Worm (Caenorhabditis elegans): Measurements from ENCODE around the gene klp-19.

klp-19 gene

ce11 chrIII:13302578-13302977, 4.5 kb downstream of the klp-19 start (continued):
- peak; percentile 10 for TF ChIP-seq lin-54 (GFP tag; optimal IDR thresholded peaks at IDR 0.05)
- TF ChIP-seq him-1 (tag; optimal IDR thresholded peaks at IDR 0.05) = peak; percentile 14
- TF ChIP-seq hsf-1 (GFP tag; IDR thresholded peaks at IDR 0.05) = peak; percentile 13; the same call in 1 of the 2 replicates
- TF ChIP-seq lsl-1 (GFP tag; optimal IDR thresholded peaks at IDR 0.05) = peak; percentile 2
- TF ChIP-seq chd-7 (tag; optimal IDR thresholded peaks at IDR 0.05) = no peak
- TF ChIP-seq Y79H2A.3 (GFP tag; conservative IDR thresholded peaks at IDR 0.05) = peak; percentile 75; the same call in 1 of the 2 replicates
- TF ChIP-seq ztf-25 (GFP tag; IDR thresholded peaks at IDR 0.05) = 0 out of 2 replicates have a peak, but pooled peaks have one; percentile 23
- peak; percentile 6 for TF ChIP-seq tbp1 (GFP tag; optimal IDR thresholded peaks at IDR 0.05)
- TF ChIP-seq hrde-1 (tag; optimal IDR thresholded peaks at IDR 0.05; ENCODE audit: borderline replicate concordance) = peak; percentile 81

ce11 chrIII:13301983-13302382, 5.1 kb downstream of the klp-19 start:
- TF ChIP-seq ztf-18 (tag; optimal IDR thresholded peaks at IDR 0.05) (no peak), attf-6 (GFP tag; IDR thresholded peaks at IDR 0.05) (no peak), zfh-2 (GFP tag; conservative IDR thresholded peaks at IDR 0.05) (peak; percentile 69), sea-2 (GFP tag; IDR thresholded peaks at IDR 0.05) (no peak), ccch-3 (GFP tag; optimal IDR thresholded peaks at IDR 0.05) (no peak)

- TF ChIP-seq athp-1 (tag; optimal IDR thresholded peaks at IDR 0.05) = no peak
- no peak for TF ChIP-seq ceh-58 (GFP tag; IDR thresholded peaks at IDR 0.05)
- TF ChIP-seq lir-1 (GFP tag; conservative IDR thresholded peaks at IDR 0.05) = no peak
- no peak for TF ChIP-seq tbx-9 (tag; optimal IDR thresholded peaks at IDR 0.05; ENCODE audit: borderline replicate concordance)
- TF ChIP-seq D2030.7 (GFP tag; IDR thresholded peaks at IDR 0.05) = no peak
- peak; percentile 45 for TF ChIP-seq nhr-80 (tag; optimal IDR thresholded peaks at IDR 0.05)
- no peak for TF ChIP-seq madf-3 (GFP tag; IDR thresholded peaks at IDR 0.05)
- no peak for TF ChIP-seq attf-3 (GFP tag; conservative IDR thresholded peaks at IDR 0.05)
- TF ChIP-seq repo-1 (tag; optimal IDR thresholded peaks at IDR 0.05) = peak; percentile 58
- no peak for TF ChIP-seq ama-1 (optimal IDR thresholded peaks at IDR 0.05)
- TF ChIP-seq ama-1 (GFP tag; optimal IDR thresholded peaks at IDR 0.05) = no peak
- peak; percentile 39 for TF ChIP-seq dpff-1 (tag; optimal IDR thresholded peaks at IDR 0.05)
- no peak for TF ChIP-seq unc-62 (GFP tag; optimal IDR thresholded peaks at IDR 0.05)
- TF ChIP-seq C06A6.2 (GFP tag; conservative IDR thresholded peaks at IDR 0.05) = no peak
- TF ChIP-seq tlf-1 (GFP tag; optimal IDR thresholded peaks at IDR 0.05) = peak; percentile 37
- TF ChIP-seq nfyb-1 (GFP tag; IDR thresholded peaks at IDR 0.05) = 0 out of 2 replicates have a peak, but pooled peaks have one; percentile 6
- 0 out of 2 replicates have a peak, but pooled peaks have one; percentile 15 for TF ChIP-seq nfya-2 (GFP tag; IDR thresholded peaks at IDR 0.05)
- TF ChIP-seq mcd-1 (GFP tag; IDR thresholded peaks at IDR 0.05) = no peak
- TF ChIP-seq cebp-1 (GFP tag; IDR thresholded peaks at IDR 0.05) = no peak
- peak; percentile 5 for TF ChIP-seq cebp-1 (tag; optimal IDR thresholded peaks at IDR 0.05)
- no peak for TF ChIP-seq nhr-120 (GFP tag; IDR thresholded peaks at IDR 0.05)
- TF ChIP-seq snpc-1.3 (tag; optimal IDR thresholded peaks at IDR 0.05; ENCODE audit: insufficient read depth) = peak; percentile 7
- no peak for TF ChIP-seq F49E8.2 (tag; optimal IDR thresholded peaks at IDR 0.05; ENCODE audit: insufficient read depth)
Observed at ce11 chrIII:13298722-13299431, 8.2 kb downstream of the klp-19 start, which contains the start of gene pgm-2. TSS of gene pgm-2 (plus strand) at chrIII:13299378.

All from whole organism, young adult.